Fruit fly (Drosophila melanogaster): Measurements from ENCODE around the gene ssp3.

Gene ssp3

dm6 chr2L:18924642-18925244 is 19.0 kb downstream of the ssp3 start:
- TF ChIP-seq CG17801 (GFP tag; optimal IDR thresholded peaks at IDR 0.05; ENCODE audit: partially characterized antibody): no peak

- TF ChIP-seq CG17801 (GFP tag; optimal IDR thresholded peaks at IDR 0.05; ENCODE audit: partially characterized antibody): no peak
These were observed 22.5 kb downstream of the ssp3 start for dm6 chr2L:18921246-18921645.

DNA sequence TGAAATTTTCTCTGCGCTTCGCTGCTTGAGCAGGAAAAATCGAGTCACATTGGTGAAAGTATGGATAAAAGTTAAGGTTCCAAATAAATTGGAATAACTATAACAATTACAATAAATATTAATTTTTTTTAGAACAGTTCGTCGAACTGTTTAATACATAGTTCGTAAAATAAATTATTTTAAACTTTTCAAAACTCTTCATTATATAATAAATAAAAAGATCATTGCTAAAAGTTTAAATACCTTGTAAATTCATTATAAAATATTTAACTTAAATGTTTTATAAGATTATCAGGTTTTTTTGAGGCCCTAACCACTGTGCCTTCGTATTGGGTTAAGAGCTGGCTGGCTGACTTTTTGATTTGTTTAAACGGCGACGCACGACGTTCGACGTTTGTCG is 24.3 kb downstream of the ssp3 start:
- no peak for TF ChIP-seq CG17801 (GFP tag; optimal IDR thresholded peaks at IDR 0.05; ENCODE audit: partially characterized antibody)

DNA sequence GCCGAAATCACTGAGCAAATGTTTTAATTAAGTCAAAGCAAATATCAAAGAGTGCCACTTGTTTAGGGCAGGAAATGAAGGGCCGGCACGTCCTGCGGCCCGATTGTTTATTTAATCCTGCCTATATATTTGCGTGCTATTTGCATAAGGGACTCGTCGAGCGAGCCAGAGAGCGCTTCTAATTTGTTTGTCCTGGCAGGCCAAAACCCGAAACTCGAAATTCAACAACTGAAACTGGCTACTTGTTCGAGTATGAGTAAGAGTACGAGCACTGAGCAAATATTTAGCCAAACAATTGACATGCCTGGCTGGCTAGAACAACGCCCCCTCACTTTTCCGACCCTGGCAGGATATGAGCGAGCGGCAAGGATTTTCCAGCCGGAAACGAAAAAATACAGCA is 26.2 kb downstream of the ssp3 start:
- TF ChIP-seq CG17801 (GFP tag; optimal IDR thresholded peaks at IDR 0.05; ENCODE audit: partially characterized antibody): no peak

DNA sequence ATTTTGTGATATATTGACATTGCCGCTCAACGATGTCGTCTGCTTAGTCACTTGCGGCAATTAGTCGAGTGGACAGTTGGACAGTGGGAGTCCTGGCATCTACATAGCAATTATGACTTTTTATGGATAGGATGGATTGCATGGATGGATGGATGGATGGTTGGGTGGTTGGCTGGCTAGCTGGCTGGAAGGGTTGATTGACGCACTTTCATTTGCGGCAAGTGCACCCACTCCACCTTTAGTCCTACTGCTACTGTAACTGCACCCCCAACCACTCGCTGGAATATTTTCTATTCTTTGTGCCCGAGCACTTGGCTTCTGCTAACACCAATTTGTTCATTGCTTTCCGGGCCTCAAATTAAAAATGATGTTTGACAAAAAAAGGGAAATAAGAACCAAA is 28.9 kb downstream of the ssp3 start:
- TF ChIP-seq CG17801 (GFP tag; optimal IDR thresholded peaks at IDR 0.05; ENCODE audit: partially characterized antibody): no peak

- TF ChIP-seq CG17801 (GFP tag; optimal IDR thresholded peaks at IDR 0.05; ENCODE audit: partially characterized antibody): no peak
These were observed 36.3 kb downstream of the ssp3 start for dm6 chr2L:18907491-18907890.

dm6 chr2L:18906615-18907014 is 37.1 kb downstream of the ssp3 start:
- TF ChIP-seq CG17801 (GFP tag; optimal IDR thresholded peaks at IDR 0.05; ENCODE audit: partially characterized antibody): no peak

- no peak for TF ChIP-seq CG17801 (GFP tag; optimal IDR thresholded peaks at IDR 0.05; ENCODE audit: partially characterized antibody)
These were observed 42.8 kb downstream of the ssp3 start for dm6 chr2L:18900976-18901375.

- TF ChIP-seq CG17801 (GFP tag; optimal IDR thresholded peaks at IDR 0.05; ENCODE audit: partially characterized antibody): no peak
These were observed 43.9 kb downstream of the ssp3 start for dm6 chr2L:18899862-18900261.

- TF ChIP-seq CG17801 (GFP tag; optimal IDR thresholded peaks at IDR 0.05; ENCODE audit: partially characterized antibody): no peak
These were observed 44.5 kb downstream of the ssp3 start for dm6 chr2L:18899254-18899653.

DNA sequence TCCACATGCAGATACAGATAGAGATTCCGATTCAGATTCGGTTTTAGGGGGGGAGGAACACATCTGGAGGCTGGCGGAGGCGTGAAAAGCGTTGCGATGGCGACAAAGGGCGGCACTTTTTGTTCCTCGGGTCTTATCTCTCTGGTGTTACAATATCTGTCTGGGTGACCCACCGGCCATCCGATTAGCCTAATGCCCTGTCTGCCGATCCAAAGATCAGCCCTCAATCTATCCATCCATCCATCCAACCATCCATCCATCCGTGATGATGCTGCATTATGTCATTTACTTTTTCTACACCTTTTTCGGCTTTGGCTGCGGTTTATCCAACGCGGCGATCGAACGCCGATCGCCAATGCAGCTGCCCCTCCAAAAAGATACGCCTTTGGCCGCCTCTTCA is 45.8 kb downstream of the ssp3 start:
- TF ChIP-seq CG17801 (GFP tag; optimal IDR thresholded peaks at IDR 0.05; ENCODE audit: partially characterized antibody): no peak

DNA sequence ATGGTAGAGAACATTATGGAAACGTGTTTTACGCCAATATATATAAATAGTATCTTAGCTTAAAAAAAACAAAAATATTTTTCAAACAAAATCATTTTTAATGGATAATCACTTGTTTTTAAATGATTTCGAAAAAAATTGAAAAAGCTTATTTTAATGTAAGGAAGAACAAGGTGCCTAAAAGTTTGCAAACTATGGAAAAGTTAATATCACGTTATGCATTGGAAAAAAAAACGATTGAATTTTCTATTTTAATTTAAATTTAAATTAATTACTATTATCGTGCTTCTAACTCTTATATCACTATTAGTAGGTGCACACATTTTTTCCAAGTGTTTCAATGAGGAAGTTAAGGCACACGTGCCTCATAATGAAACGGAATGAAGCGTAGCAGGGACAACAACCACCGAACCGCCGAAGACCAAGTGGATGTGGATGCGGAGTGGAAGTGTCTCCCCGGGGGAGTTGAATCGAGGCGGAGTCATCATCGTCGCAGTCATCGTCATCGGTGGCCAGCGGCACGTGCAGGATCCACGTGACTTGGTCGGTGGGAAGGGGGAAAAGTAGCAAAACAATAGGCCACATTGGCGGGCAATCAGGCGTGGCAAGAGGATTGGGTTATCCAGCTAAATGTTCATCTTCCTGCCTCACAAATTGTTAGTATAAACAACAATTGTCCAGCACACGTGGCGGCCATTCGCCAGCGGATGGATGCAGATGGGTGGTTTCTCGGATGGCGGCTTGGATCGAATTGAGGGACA is 46.8 kb downstream of the ssp3 start:
- no peak for TF ChIP-seq CG17801 (GFP tag; optimal IDR thresholded peaks at IDR 0.05; ENCODE audit: partially characterized antibody)

dm6 chr2L:18896371-18896770 is 47.4 kb downstream of the ssp3 start:
- TF ChIP-seq CG17801 (GFP tag; optimal IDR thresholded peaks at IDR 0.05; ENCODE audit: partially characterized antibody): no peak

dm6 chr2L:18894998-18895732 is 48.6 kb downstream of the ssp3 start:
- no peak for TF ChIP-seq CG17801 (GFP tag; optimal IDR thresholded peaks at IDR 0.05; ENCODE audit: partially characterized antibody)

DNA sequence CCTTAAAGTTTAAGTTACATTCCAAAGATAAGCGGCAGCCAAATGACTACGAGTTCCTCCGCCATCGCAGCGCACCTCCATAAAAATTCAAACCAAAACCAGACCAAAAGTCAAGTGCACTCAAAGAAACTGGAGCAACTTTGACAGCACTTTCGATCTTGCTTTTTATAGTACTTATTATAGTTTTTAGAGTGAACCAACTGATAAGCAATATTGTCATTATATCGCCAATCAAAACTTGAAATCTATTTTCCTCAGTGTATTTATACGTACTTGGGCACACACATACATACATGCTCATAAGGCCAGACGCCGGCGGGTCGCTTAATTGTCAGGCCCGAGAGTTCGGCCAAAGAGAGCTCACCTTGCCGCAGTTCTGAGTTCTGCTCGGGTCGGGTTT is 53.7 kb downstream of the ssp3 start:
- no peak for TF ChIP-seq CG17801 (GFP tag; optimal IDR thresholded peaks at IDR 0.05; ENCODE audit: partially characterized antibody)

dm6 chr2L:18889311-18889710 is 54.4 kb downstream of the ssp3 start:
- no peak for TF ChIP-seq CG17801 (GFP tag; optimal IDR thresholded peaks at IDR 0.05; ENCODE audit: partially characterized antibody)

Data from ovary, adult (tissue).